Fruit fly (Drosophila melanogaster): ENCODE data around the gene mRpS26.

mRpS26 gene

DNA sequence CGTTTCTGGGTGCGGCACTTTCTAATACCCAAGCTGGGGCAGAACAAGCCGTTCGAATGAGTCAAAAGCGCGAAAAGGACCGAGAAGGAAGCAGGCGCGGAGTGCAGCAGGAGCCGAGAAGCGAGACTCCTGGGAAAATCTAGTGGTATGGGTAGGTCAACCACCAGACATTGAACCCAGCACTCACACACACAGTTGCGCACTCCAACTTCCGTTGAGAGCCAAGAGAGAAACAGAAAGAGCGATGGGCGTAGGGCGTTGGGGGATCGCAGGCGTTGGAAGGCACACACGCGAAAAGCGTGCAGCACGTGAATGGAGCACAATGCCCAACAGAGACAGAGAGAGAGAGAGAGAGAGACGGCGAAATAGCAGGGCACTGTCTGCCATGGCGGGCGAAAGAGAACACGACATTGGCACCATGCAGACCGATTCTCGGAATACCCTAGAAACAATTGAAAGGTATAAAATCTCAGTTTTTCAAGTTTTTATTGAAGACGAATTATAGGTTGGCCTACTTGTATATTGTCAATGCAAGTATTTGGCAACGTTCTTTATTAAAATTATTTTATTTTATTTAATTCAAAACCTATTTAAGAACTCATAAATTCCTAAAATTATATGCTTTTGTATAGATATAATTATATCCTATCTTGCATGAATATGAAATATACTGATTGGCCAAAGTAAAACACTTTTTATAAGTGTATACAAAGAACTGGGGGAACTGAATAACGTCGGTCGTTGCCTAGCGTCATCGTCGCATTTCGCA is 28.5 kb upstream of the mRpS26 start (continued):
- TF ChIP-seq CG11902 (GFP tag; optimal IDR thresholded peaks at IDR 0.05) (peak; percentile 83), fd59A (GFP tag; optimal IDR thresholded peaks at IDR 0.05) (peak; percentile 94), Eip78C (GFP tag) (peak; percentile 96), CG32006 (GFP tag; optimal IDR thresholded peaks at IDR 0.05) (peak; percentile 98), CG8119 (GFP tag; IDR thresholded peaks at IDR 0.05) (peak; percentile 97), Hr4 (GFP tag; optimal IDR thresholded peaks at IDR 0.05) (peak; percentile 79), spab (GFP tag; optimal IDR thresholded peaks at IDR 0.05) (peak; percentile 97), CG8632 (GFP tag; optimal IDR thresholded peaks at IDR 0.05) (peak; percentile 92), esn (GFP tag; optimal IDR thresholded peaks at IDR 0.05) (peak; percentile 67), CG10631 (GFP tag; optimal IDR thresholded peaks at IDR 0.05) (peak; percentile 97), Ets96B (tag; optimal IDR thresholded peaks at IDR 0.05) (peak; percentile 97), pdm3 (GFP tag; optimal IDR thresholded peaks at IDR 0.05) (peak; percentile 81), fd85E (GFP tag; optimal IDR thresholded peaks at IDR 0.05) (peak; percentile 18), CG3032 (tag; optimal IDR thresholded peaks at IDR 0.05) (peak; percentile 98), Eip93F (GFP tag; optimal IDR thresholded peaks at IDR 0.05) (no peak), cyc (GFP tag; optimal IDR thresholded peaks at IDR 0.05) (peak; percentile 56), Smox (GFP tag; optimal IDR thresholded peaks at IDR 0.05) (peak; percentile 45), CG6854 (GFP tag; optimal IDR thresholded peaks at IDR 0.05) (peak; percentile 26), Lpt (GFP tag; optimal IDR thresholded peaks at IDR 0.05) (peak; percentile 89), CG8319 (GFP tag; optimal IDR thresholded peaks at IDR 0.05) (peak; percentile 64), OdsH (GFP tag; optimal IDR thresholded peaks at IDR 0.05) (peak; percentile 93), CG11762 (GFP tag; optimal IDR thresholded peaks at IDR 0.05; ENCODE audit: insufficient read depth) (peak; percentile 91), CG6163 (GFP tag; IDR thresholded peaks at IDR 0.05) (peak; percentile 88), CG7368 (GFP tag; optimal IDR thresholded peaks at IDR 0.05) (peak; percentile 80), CG9139 (GFP tag; optimal IDR thresholded peaks at IDR 0.05) (peak; percentile 96), CG6808 (GFP tag; optimal IDR thresholded peaks at IDR 0.05) (peak; percentile 96), Sox15 (GFP tag; optimal IDR thresholded peaks at IDR 0.05) (peak; percentile 86), Blimp-1 (GFP tag; optimal IDR thresholded peaks at IDR 0.05) (peak; percentile 57), CG10669 (GFP tag; optimal IDR thresholded peaks at IDR 0.05) (peak; percentile 95), Sox14 (GFP tag; optimal IDR thresholded peaks at IDR 0.05) (peak; percentile 84), CG1621 (tag; optimal IDR thresholded peaks at IDR 0.05) (peak; percentile 85)

dm6 chr3L:18078614-18079013 is 27.8 kb upstream of the mRpS26 start:
- TF ChIP-seq Met (GFP tag; optimal IDR thresholded peaks at IDR 0.05) (peak; percentile 46), CG1621 (tag; optimal IDR thresholded peaks at IDR 0.05) (peak; percentile 30), OdsH (GFP tag; optimal IDR thresholded peaks at IDR 0.05) (peak; percentile 20), fd85E (GFP tag; optimal IDR thresholded peaks at IDR 0.05) (no peak), spab (GFP tag; optimal IDR thresholded peaks at IDR 0.05) (peak; percentile 56), CG6163 (GFP tag; IDR thresholded peaks at IDR 0.05) (no peak), Blimp-1 (GFP tag; optimal IDR thresholded peaks at IDR 0.05) (no peak), CG16779 (tag; optimal IDR thresholded peaks at IDR 0.05) (peak; percentile 33), ss (GFP tag; optimal IDR thresholded peaks at IDR 0.05) (peak in 1 of 2 experiments; percentile 60), fd59A (GFP tag; optimal IDR thresholded peaks at IDR 0.05) (peak; percentile 76), CG8632 (GFP tag; optimal IDR thresholded peaks at IDR 0.05) (peak; percentile 31), CG34406 (GFP tag; optimal IDR thresholded peaks at IDR 0.05) (peak; percentile 8), CG8119 (GFP tag; IDR thresholded peaks at IDR 0.05) (peak; percentile 79), CG32006 (GFP tag; optimal IDR thresholded peaks at IDR 0.05) (peak; percentile 74), CG3919 (GFP tag; optimal IDR thresholded peaks at IDR 0.05) (peak; percentile 43), Sox14 (GFP tag; optimal IDR thresholded peaks at IDR 0.05) (peak; percentile 74), CG6792 (GFP tag; optimal IDR thresholded peaks at IDR 0.05) (no peak), CG3032 (tag; optimal IDR thresholded peaks at IDR 0.05) (peak; percentile 70), Eip93F (GFP tag; optimal IDR thresholded peaks at IDR 0.05) (no peak), Eip75B (GFP tag; optimal IDR thresholded peaks at IDR 0.05) (peak; percentile 21), pdm3 (GFP tag; optimal IDR thresholded peaks at IDR 0.05) (peak; percentile 59), net (GFP tag; optimal IDR thresholded peaks at IDR 0.05) (peak; percentile 23), CG31627 (GFP tag; optimal IDR thresholded peaks at IDR 0.05) (peak; percentile 12), CG11762 (GFP tag; optimal IDR thresholded peaks at IDR 0.05; ENCODE audit: insufficient read depth) (peak; percentile 26), CG7368 (GFP tag; optimal IDR thresholded peaks at IDR 0.05) (no peak), CG15336 (GFP tag; IDR thresholded peaks at IDR 0.05) (peak; percentile 81), dsx (GFP tag; optimal IDR thresholded peaks at IDR 0.05; ENCODE audit: poor library complexity, severe bottlenecking) (peak; percentile 23), topi (GFP tag; optimal IDR thresholded peaks at IDR 0.05) (peak; percentile 0), CG6276 (GFP tag; optimal IDR thresholded peaks at IDR 0.05) (peak; percentile 54), achi (GFP tag; optimal IDR thresholded peaks at IDR 0.05) (peak; percentile 66), CG11294 (GFP tag; IDR thresholded peaks at IDR 0.05) (no peak; the same call in 1 of the 2 replicates), CG9139 (GFP tag; optimal IDR thresholded peaks at IDR 0.05) (no peak)

Data from whole organism, prepupa.